Fruit fly (Drosophila melanogaster) whole organism, embryonic: ENCODE data around the gene Vajk1.

ENCODE experiments used
- Antp ChIP-seq: fragments of 200-800 bp; sonication (Bioruptor generic); optimal IDR thresholded peaks from 3 replicates; lab custom pipeline; 2016; ENCODE audit warnings: missing biosample characterization, missing genetic modification characterization
- Bgb ChIP-seq: fragments of 200-800 bp; sonication (Bioruptor generic); IDR thresholded peaks from 2 replicates; pipeline ENCODE4 v1.3.6; 2022; ENCODE audit warnings: missing biosample characterization, missing genetic modification characterization; ENCODE audit not compliant: partially characterized antibody
- C15 ChIP-seq: fragments of 200-800 bp; sonication (Bioruptor generic); IDR thresholded peaks from 3 replicates; pipeline ENCODE4 v1.3.6; 2022; ENCODE audit warnings: missing biosample characterization, missing genetic modification characterization
- CG10267 ChIP-seq: fragments of 200-800 bp; sonication (Bioruptor generic); optimal IDR thresholded peaks from 2 replicates; lab custom pipeline; 2018; ENCODE audit warnings: missing biosample characterization, mild to moderate bottlenecking, missing genetic modification characterization, moderate library complexity
- CG11560 ChIP-seq: fragments of 200-800 bp; sonication (Bioruptor generic); IDR thresholded peaks from 3 replicates; pipeline ENCODE4 v1.3.6; 2022; ENCODE audit warnings: missing biosample characterization, missing genetic modification characterization
- CG12299 ChIP-seq: fragments of 200-800 bp; sonication (Bioruptor generic); optimal IDR thresholded peaks from 2 replicates; lab custom pipeline; 2018; ENCODE audit warnings: missing biosample characterization, mild to moderate bottlenecking, missing genetic modification characterization
- CG12659 ChIP-seq: fragments of 200-800 bp; sonication (Bioruptor generic); optimal IDR thresholded peaks from 3 replicates; lab custom pipeline; 2017; ENCODE audit warnings: mild to moderate bottlenecking, missing biosample characterization, missing genetic modification reagents, missing genetic modification characterization
- CG13123 ChIP-seq: fragments of 200-800 bp; sonication (Bioruptor generic); optimal IDR thresholded peaks from 2 replicates; lab custom pipeline; 2016; ENCODE audit warnings: missing biosample characterization, missing genetic modification characterization
- CG13424 ChIP-seq: fragments of 200-800 bp; sonication (Bioruptor generic); optimal IDR thresholded peaks from 2 replicates; lab custom pipeline; 2019; ENCODE audit warnings: missing biosample characterization, mild to moderate bottlenecking, missing genetic modification characterization, moderate library complexity
- CG13894 ChIP-seq: fragments of 200-800 bp; sonication (Bioruptor generic); optimal IDR thresholded peaks from 3 replicates; lab custom pipeline; 2018; ENCODE audit warnings: missing biosample characterization, mild to moderate bottlenecking, missing genetic modification characterization, moderate library complexity
- CG14667 ChIP-seq: fragments of 200-800 bp; sonication (Bioruptor generic); IDR thresholded peaks from 2 replicates; pipeline ENCODE4 v1.3.6; 2022; ENCODE audit warnings: missing biosample characterization, missing genetic modification characterization
- CG1602 ChIP-seq: fragments of 200-800 bp; sonication (Bioruptor generic); optimal IDR thresholded peaks from 3 replicates; lab custom pipeline; 2016; ENCODE audit warnings: missing biosample characterization, missing genetic modification characterization
- CG18262 ChIP-seq: fragments of 200-800 bp; optimal IDR thresholded peaks from 3 replicates; lab custom pipeline; 2019; ENCODE audit warnings: missing biosample characterization, mild to moderate bottlenecking, missing genetic modification characterization, moderate library complexity
- CG2129 ChIP-seq: fragments of 200-800 bp; sonication (Bioruptor generic); IDR thresholded peaks from 2 replicates; pipeline ENCODE4 v1.3.6; 2022; ENCODE audit warnings: missing biosample characterization, missing genetic modification characterization; ENCODE audit not compliant: partially characterized antibody
- CG2202 ChIP-seq: fragments of 200-800 bp; sonication (Bioruptor generic); optimal IDR thresholded peaks from 2 replicates; lab custom pipeline; 2018; ENCODE audit warnings: missing biosample characterization, mild to moderate bottlenecking, missing genetic modification characterization
- CG2678 ChIP-seq: fragments of 200-800 bp; sonication (Bioruptor generic); optimal IDR thresholded peaks from 3 replicates; lab custom pipeline; 2019; ENCODE audit warnings: missing biosample characterization, mild to moderate bottlenecking, missing genetic modification characterization, moderate library complexity
- CG2889 ChIP-seq: fragments of 200-800 bp; sonication (Bioruptor generic); IDR thresholded peaks from 3 replicates; pipeline ENCODE4 v1.3.6; 2022; ENCODE audit warnings: missing biosample characterization, missing genetic modification characterization
- CG3065 ChIP-seq: fragments of 200-800 bp; sonication (Bioruptor generic); optimal IDR thresholded peaks from 2 replicates; lab custom pipeline; 2016; ENCODE audit warnings: missing biosample characterization, missing genetic modification characterization
- CG3163 ChIP-seq: fragments of 200-800 bp; sonication (Bioruptor generic); optimal IDR thresholded peaks from 3 replicates; lab custom pipeline; 2016; ENCODE audit warnings: missing biosample characterization, missing genetic modification characterization
- CG33213 ChIP-seq: fragments of 200-800 bp; sonication (Bioruptor generic); optimal IDR thresholded peaks from 3 replicates; lab custom pipeline; 2016; ENCODE audit warnings: missing biosample characterization, missing genetic modification characterization
- CG42726 ChIP-seq: fragments of 200-800 bp; sonication (Bioruptor generic); IDR thresholded peaks from 2 replicates; pipeline ENCODE4 v1.3.6; 2022; ENCODE audit warnings: missing biosample characterization, missing genetic modification characterization; ENCODE audit not compliant: partially characterized antibody
- CG6272 ChIP-seq: fragments of 200-800 bp; sonication (Bioruptor generic); IDR thresholded peaks from 2 replicates; pipeline ENCODE4 v1.3.6; 2022; ENCODE audit warnings: missing biosample characterization, missing genetic modification characterization
- CG7357 ChIP-seq: fragments of 200-800 bp; sonication (Bioruptor generic); IDR thresholded peaks from 3 replicates; pipeline ENCODE4 v1.3.6; 2022; ENCODE audit warnings: missing biosample characterization, missing genetic modification characterization
- CG8944 ChIP-seq: fragments of 200-800 bp; sonication (Bioruptor generic); optimal IDR thresholded peaks from 3 replicates; lab custom pipeline; 2016; ENCODE audit warnings: missing biosample characterization, missing genetic modification characterization
- CHES-1-like ChIP-seq: fragments of 200-800 bp; sonication (Bioruptor generic); optimal IDR thresholded peaks from 2 replicates; lab custom pipeline; 2016; ENCODE audit warnings: missing biosample characterization, missing genetic modification characterization
- E2f2 ChIP-seq: fragments of 200-800 bp; sonication (Bioruptor generic); IDR thresholded peaks from 2 replicates; pipeline ENCODE4 v1.3.6; 2022; ENCODE audit warnings: missing biosample characterization, missing genetic modification characterization
- ERR ChIP-seq: fragments of 200-800 bp; sonication (Bioruptor generic); optimal IDR thresholded peaks from 2 replicates; lab custom pipeline; 2016; ENCODE audit warnings: missing biosample characterization, missing genetic modification characterization
- Jarid2 ChIP-seq: fragments of 200-800 bp; sonication (Bioruptor generic); optimal IDR thresholded peaks from 3 replicates; lab custom pipeline; 2017; ENCODE audit warnings: mild to moderate bottlenecking, missing biosample characterization, missing genetic modification reagents, missing genetic modification characterization
- Lpt ChIP-seq: fragments of >200 bp; optimal IDR thresholded peaks from 2 replicates; lab custom pipeline; 2018; ENCODE audit warnings: missing biosample characterization, missing genetic modification characterization
- NC2β ChIP-seq: fragments of 200-800 bp; sonication (Bioruptor generic); optimal IDR thresholded peaks from 2 replicates; lab custom pipeline; 2016; ENCODE audit warnings: missing biosample characterization, missing genetic modification characterization
- Oaz ChIP-seq: fragments of 200-800 bp; sonication (Bioruptor generic); IDR thresholded peaks from 2 replicates; pipeline ENCODE4 v1.3.6; 2022; ENCODE audit warnings: missing biosample characterization, missing genetic modification characterization
- Opbp ChIP-seq: fragments of 200-800 bp; sonication (Bioruptor generic); IDR thresholded peaks from 3 replicates; pipeline ENCODE4 v1.3.6; 2022; ENCODE audit warnings: missing biosample characterization, missing genetic modification characterization; ENCODE audit not compliant: partially characterized antibody
- Ptx1 ChIP-seq: fragments of 200-800 bp; sonication (Bioruptor generic); IDR thresholded peaks from 2 replicates; pipeline ENCODE4 v1.3.6; 2022; ENCODE audit warnings: missing biosample characterization, missing genetic modification characterization
- Vsx1 ChIP-seq: fragments of 200-800 bp; sonication (Bioruptor generic); optimal IDR thresholded peaks from 2 replicates; lab custom pipeline; 2017; ENCODE audit warnings: missing biosample characterization, mild to moderate bottlenecking, missing genetic modification characterization, missing genetic modification reagents
- ash1 ChIP-seq: fragments of 200-800 bp; sonication (Bioruptor generic); optimal IDR thresholded peaks from 2 replicates; lab custom pipeline; 2018; ENCODE audit warnings: missing biosample characterization, mild to moderate bottlenecking, missing genetic modification characterization
- caup ChIP-seq: fragments of 200-800 bp; sonication (Bioruptor generic); optimal IDR thresholded peaks from 3 replicates; lab custom pipeline; 2017; ENCODE audit warnings: missing biosample characterization, mild to moderate bottlenecking, missing genetic modification characterization, moderate library complexity; ENCODE audit not compliant: severe bottlenecking
- cg ChIP-seq: fragments of 200-800 bp; sonication (Bioruptor generic); optimal IDR thresholded peaks from 3 replicates; lab custom pipeline; 2019; ENCODE audit warnings: missing biosample characterization, mild to moderate bottlenecking, missing genetic modification characterization, moderate library complexity
- dysf ChIP-seq: fragments of 200-800 bp; sonication (Bioruptor generic); IDR thresholded peaks from 3 replicates; pipeline ENCODE4 v1.3.6; 2022; ENCODE audit warnings: missing biosample characterization, missing genetic modification characterization
- emc ChIP-seq: fragments of 200-800 bp; sonication (Bioruptor generic); optimal IDR thresholded peaks from 2 replicates; lab custom pipeline; 2016; ENCODE audit warnings: missing biosample characterization, missing genetic modification characterization
- gcm2 ChIP-seq: fragments of 200-800 bp; sonication (Bioruptor generic); optimal IDR thresholded peaks from 2 replicates; lab custom pipeline; 2016; ENCODE audit warnings: missing biosample characterization, missing genetic modification characterization
- otp ChIP-seq: fragments of 200-800 bp; sonication (Bioruptor generic); IDR thresholded peaks from 3 replicates; pipeline ENCODE4, ENCODE4 v1.3.6; 2022; ENCODE audit warnings: missing biosample characterization, missing genetic modification characterization
- ranshi ChIP-seq: fragments of 200-800 bp; sonication (Bioruptor generic); IDR thresholded peaks from 2 replicates; pipeline ENCODE4 v1.3.6; 2022; ENCODE audit warnings: missing biosample characterization, missing genetic modification characterization
- sd ChIP-seq: fragments of 200-800 bp; sonication (Bioruptor generic); optimal IDR thresholded peaks from 3 replicates; lab custom pipeline; 2018; ENCODE audit warnings: missing biosample characterization, mild to moderate bottlenecking, missing genetic modification characterization, moderate library complexity
- shn ChIP-seq: fragments of 200-800 bp; sonication (Bioruptor generic); optimal IDR thresholded peaks from 3 replicates; lab custom pipeline; 2016; ENCODE audit warnings: missing biosample characterization, missing genetic modification characterization
- sima ChIP-seq: fragments of 200-800 bp; sonication (Bioruptor generic); optimal IDR thresholded peaks from 2 replicates; lab custom pipeline; 2016; ENCODE audit warnings: missing biosample characterization, missing genetic modification characterization
- sob ChIP-seq: fragments of 200-800 bp; sonication (Bioruptor generic); IDR thresholded peaks from 2 replicates; pipeline ENCODE4 v1.3.6; 2022; ENCODE audit warnings: missing biosample characterization, missing genetic modification characterization
- sr ChIP-seq: fragments of 200-800 bp; sonication (Bioruptor generic); IDR thresholded peaks from 3 replicates; pipeline ENCODE4 v1.3.6; 2022; ENCODE audit warnings: missing biosample characterization, missing genetic modification characterization
- unc-4 ChIP-seq: fragments of 200-800 bp; sonication (Bioruptor generic); IDR thresholded peaks from 2 replicates; pipeline ENCODE4 v1.3.6; 2022; ENCODE audit warnings: missing biosample characterization, missing genetic modification characterization; ENCODE audit not compliant: partially characterized antibody
- vvl ChIP-seq: fragments of 200-800 bp; sonication (Bioruptor generic); IDR thresholded peaks from 2 replicates; pipeline ENCODE4 v1.3.6; 2022; ENCODE audit warnings: missing biosample characterization, missing genetic modification characterization
- wor ChIP-seq: fragments of 200-800 bp; sonication (Bioruptor generic); IDR thresholded peaks from 2 replicates; pipeline ENCODE4 v1.3.6; 2022; ENCODE audit warnings: missing biosample characterization, missing genetic modification characterization

Gene Vajk1

dm6 chr2L:13904331-13904911, 18.9 kb downstream of the Vajk1 start, which contains the start of gene Smg5 (continued):
- peak; percentile 91 for TF ChIP-seq CG7357 (GFP tag; lab: Robert Waterston, UW)
- TF ChIP-seq CG2202, result peak; percentile 61
- TF ChIP-seq Opbp (GFP tag; lab: Robert Waterston, UW), result peak; percentile 97
- TF ChIP-seq sr (GFP tag; lab: Robert Waterston, UW), result peak; percentile 86
- TF ChIP-seq ash1 (GFP tag; lab: Kevin White, UChicago), result no peak
- TF ChIP-seq C15 (GFP tag; lab: Robert Waterston, UW), result peak; percentile 87; the same call in 2 of the 3 replicates
- peak; percentile 97 for TF ChIP-seq Antp (GFP tag; lab: Kevin White, UChicago)
- TF ChIP-seq CG13123 (GFP tag; lab: Kevin White, UChicago), result peak; percentile 89
- TF ChIP-seq cg (GFP tag; lab: Kevin White, UChicago), result peak; percentile 69
- TF ChIP-seq emc, result peak; percentile 95
- TF ChIP-seq CG12659 (GFP tag; lab: Kevin White, UChicago), result peak; percentile 95
- peak; percentile 72 for TF ChIP-seq unc-4 (GFP tag; lab: Robert Waterston, UW)
- peak; percentile 95 for TF ChIP-seq CG1602 (GFP tag; lab: Kevin White, UChicago)
- peak; percentile 78 for TF ChIP-seq CG12299 (tag; lab: Kevin White, UChicago)
- TF ChIP-seq CG13894 (tag; lab: Kevin White, UChicago), result no peak
- peak; percentile 51 for TF ChIP-seq Jarid2 (GFP tag; lab: Kevin White, UChicago)
- TF ChIP-seq CG3163 (GFP tag; lab: Kevin White, UChicago), result peak; percentile 92
- peak; percentile 99 for TF ChIP-seq shn (GFP tag; lab: Kevin White, UChicago)
- peak; percentile 79 for TF ChIP-seq CG3065 (GFP tag; lab: Kevin White, UChicago)
- peak; percentile 95 for TF ChIP-seq CG6272 (GFP tag; lab: Robert Waterston, UW)
- TF ChIP-seq CG8944 (GFP tag; lab: Kevin White, UChicago), result peak; percentile 96
- TF ChIP-seq CG18262, result peak; percentile 81
- TF ChIP-seq Oaz (GFP tag; lab: Robert Waterston, UW), result peak; percentile 97
- TF ChIP-seq wor, result peak; percentile 98
- TF ChIP-seq CG33213, result peak; percentile 96
- TF ChIP-seq gcm2 (GFP tag; lab: Kevin White, UChicago), result peak; percentile 88
- peak; percentile 80 for TF ChIP-seq CG2678 (tag; lab: Kevin White, UChicago)
- TF ChIP-seq CG14667 (GFP tag; lab: Robert Waterston, UW), result peak; percentile 85
- TF ChIP-seq CG10267 (tag; lab: Kevin White, UChicago), result peak; percentile 98
- TF ChIP-seq ERR (GFP tag; lab: Kevin White, UChicago), result peak; percentile 84
- TF ChIP-seq otp (GFP tag; lab: Robert Waterston, UW), result peak; percentile 87; the same call in 2 of the 3 replicates
- no peak for TF ChIP-seq Lpt (GFP tag; lab: Kevin White, UChicago)
- TF ChIP-seq Ptx1 (GFP tag; lab: Robert Waterston, UW), result peak; percentile 97
- TF ChIP-seq CG13424, result peak; percentile 99
- TF ChIP-seq CG42726, result peak; percentile 92
- peak; percentile 99 for TF ChIP-seq sob (GFP tag; lab: Robert Waterston, UW)
- TF ChIP-seq ranshi (GFP tag; lab: Robert Waterston, UW), result peak; percentile 90
- TF ChIP-seq CHES-1-like, result peak; percentile 96
- peak; percentile 55; the same call in 1 of the 2 replicates for TF ChIP-seq CG2129 (GFP tag; lab: Robert Waterston, UW)
- TF ChIP-seq Vsx1, result no peak
- peak; percentile 95 for TF ChIP-seq vvl (GFP tag; lab: Robert Waterston, UW)
- TF ChIP-seq CG2889 (GFP tag; lab: Robert Waterston, UW), result peak; percentile 95
- peak; percentile 80 for TF ChIP-seq CG11560 (tag; lab: Robert Waterston, UW)
- TF ChIP-seq sd (tag; lab: Kevin White, UChicago), result peak; percentile 74
- peak; percentile 85 for TF ChIP-seq sima (GFP tag; lab: Kevin White, UChicago)
- peak; percentile 88 for TF ChIP-seq caup (GFP tag; lab: Kevin White, UChicago)
- peak; percentile 98 for TF ChIP-seq E2f2 (GFP tag; lab: Robert Waterston, UW)
- TF ChIP-seq Bgb (GFP tag; lab: Robert Waterston, UW), result peak; percentile 95
- TF ChIP-seq NC2β, result peak; percentile 95
- peak; percentile 98 for TF ChIP-seq dysf (GFP tag; lab: Robert Waterston, UW)
